Worm (Caenorhabditis elegans): Measurements from ENCODE around the gene K05F6.14.

K05F6.14 gene

ce11 chrII:1561863-1562262 is at the start of gene K05F6.14:
Gene K05F6.14 (plus strand): TSS chrII:1562163.
- no peak for TF ChIP-seq B0261.1 (tag; optimal IDR thresholded peaks at IDR 0.05)
- TF ChIP-seq ama-1 (optimal IDR thresholded peaks at IDR 0.05): no peak
- no peak for TF ChIP-seq ama-1 (GFP tag; optimal IDR thresholded peaks at IDR 0.05)
- no peak for TF ChIP-seq ceh-79 (tag; optimal IDR thresholded peaks at IDR 0.05)
- TF ChIP-seq D2030.7 (GFP tag; IDR thresholded peaks at IDR 0.05): no peak
- no peak for TF ChIP-seq mcd-1 (GFP tag; IDR thresholded peaks at IDR 0.05)
- TF ChIP-seq let-607 (tag; optimal IDR thresholded peaks at IDR 0.05): no peak
- TF ChIP-seq F37B4.10 (GFP tag; IDR thresholded peaks at IDR 0.05): no peak
- no peak for TF ChIP-seq sea-2 (GFP tag; IDR thresholded peaks at IDR 0.05)
- TF ChIP-seq zfh-2 (GFP tag; conservative IDR thresholded peaks at IDR 0.05): no peak
- no peak for TF ChIP-seq F39B2.1 (GFP tag; IDR thresholded peaks at IDR 0.05)
- TF ChIP-seq B0019.2 (GFP tag; conservative IDR thresholded peaks at IDR 0.05): no peak
- no peak for TF ChIP-seq B0035.1 (tag; optimal IDR thresholded peaks at IDR 0.05)
- no peak for TF ChIP-seq unc-62 (GFP tag; optimal IDR thresholded peaks at IDR 0.05)
- no peak for TF ChIP-seq lsl-1 (GFP tag; optimal IDR thresholded peaks at IDR 0.05)
- no peak for TF ChIP-seq fkh-3 (tag; optimal IDR thresholded peaks at IDR 0.05)
- no peak for TF ChIP-seq rcor-1 (GFP tag; IDR thresholded peaks at IDR 0.05)

DNA sequence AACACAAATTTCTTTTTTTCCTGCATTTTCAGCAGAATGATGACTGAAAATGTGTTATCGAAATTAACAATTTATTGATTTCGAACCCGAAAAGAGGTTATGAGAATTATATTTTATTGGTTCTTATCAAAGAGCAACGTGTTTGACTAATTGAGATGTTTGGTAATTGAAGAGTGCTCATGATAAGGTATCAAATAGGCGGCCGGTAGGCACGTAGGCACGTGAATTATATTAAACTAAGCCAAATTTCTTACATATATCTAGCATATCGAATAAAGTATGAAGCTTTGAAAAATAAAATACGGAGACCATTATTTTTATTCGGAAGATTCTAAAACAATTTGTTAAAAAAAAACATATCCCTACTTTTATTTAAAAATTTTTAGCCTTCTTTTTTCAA is 44.6 kb upstream of the K05F6.14 start, which contains the start of gene math-45:
math-45 (minus strand) TSS at position 101 of the 400 bp plus-strand sequence.
- no peak for TF ChIP-seq attf-5 (GFP tag; optimal IDR thresholded peaks at IDR 0.05)
- no peak for TF ChIP-seq egl-18 (GFP tag; IDR thresholded peaks at IDR 0.05)
- no peak for TF ChIP-seq fkh-3 (tag; optimal IDR thresholded peaks at IDR 0.05)
- TF ChIP-seq madf-10 (tag; optimal IDR thresholded peaks at IDR 0.05): no peak
- TF ChIP-seq F49E8.2 (tag; optimal IDR thresholded peaks at IDR 0.05; ENCODE audit: insufficient read depth): no peak
- no peak for TF ChIP-seq hmg-1.2 (GFP tag; IDR thresholded peaks at IDR 0.05)
- TF ChIP-seq snpc-1.3 (tag; optimal IDR thresholded peaks at IDR 0.05; ENCODE audit: insufficient read depth): no peak
- TF ChIP-seq ztf-6 (GFP tag; IDR thresholded peaks at IDR 0.05): no peak
- no peak for TF ChIP-seq nhr-179 (tag; optimal IDR thresholded peaks at IDR 0.05)
- TF ChIP-seq egrh-3 (GFP tag; IDR thresholded peaks at IDR 0.05): no peak
- TF ChIP-seq gei-17 (GFP tag; optimal IDR thresholded peaks at IDR 0.05): no peak
- no peak for TF ChIP-seq die-1 (tag; optimal IDR thresholded peaks at IDR 0.05)
- TF ChIP-seq F22D6.2 (tag; optimal IDR thresholded peaks at IDR 0.05): no peak
- no peak for TF ChIP-seq ccch-3 (GFP tag; optimal IDR thresholded peaks at IDR 0.05)
- no peak for TF ChIP-seq snpc-4 (GFP tag; optimal IDR thresholded peaks at IDR 0.05)
- TF ChIP-seq snpc-4 (tag; optimal IDR thresholded peaks at IDR 0.05): no peak
- TF ChIP-seq nfyb-1 (GFP tag; IDR thresholded peaks at IDR 0.05): no peak
- no peak for TF ChIP-seq egl-44 (GFP tag; IDR thresholded peaks at IDR 0.05)
- no peak for TF ChIP-seq bed-2 (GFP tag; IDR thresholded peaks at IDR 0.05)

DNA sequence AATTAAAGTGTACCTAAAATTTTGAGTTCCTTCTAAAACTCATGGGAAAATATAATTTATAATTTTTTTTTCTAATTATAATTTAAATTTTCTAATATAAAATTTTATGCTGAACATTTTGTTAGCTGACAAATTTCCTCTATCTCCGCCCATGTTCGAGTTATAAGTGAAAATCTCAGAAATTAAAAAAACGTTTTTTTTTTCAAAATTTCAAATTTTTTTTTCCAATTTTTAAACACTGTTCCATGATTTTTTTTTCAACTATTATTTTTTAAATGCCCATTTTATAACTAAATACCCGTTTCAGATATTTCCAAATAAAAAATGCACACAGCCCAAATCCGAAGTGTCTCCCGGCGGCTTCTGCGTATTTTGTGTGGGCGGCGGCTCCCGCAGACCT is 43.0 kb upstream of the K05F6.14 start, which contains the start of gene Y51H7BR.8:
Y51H7BR.8 (plus strand) TSS at position 301 of the 400 bp plus-strand sequence.
- TF ChIP-seq madf-10 (tag; optimal IDR thresholded peaks at IDR 0.05) (no peak), nfya-1 (tag; optimal IDR thresholded peaks at IDR 0.05; ENCODE audit: borderline replicate concordance, insufficient read depth) (no peak), F49E8.2 (tag; optimal IDR thresholded peaks at IDR 0.05; ENCODE audit: insufficient read depth) (no peak), aptf-2 (GFP tag; conservative IDR thresholded peaks at IDR 0.05) (no peak), unc-62 (GFP tag; optimal IDR thresholded peaks at IDR 0.05) (no peak), ztf-6 (GFP tag; IDR thresholded peaks at IDR 0.05) (no peak), zim-3 (tag; optimal IDR thresholded peaks at IDR 0.05) (no peak), lin-54 (GFP tag; optimal IDR thresholded peaks at IDR 0.05) (no peak)

Data from whole organism, young adult.